Worm (Caenorhabditis elegans): ENCODE data around the gene C02F12.8.
A peak's percentile ranks its signal among the peaks of the same experiment; 100 is the strongest.

The C02F12.8 gene

DNA sequence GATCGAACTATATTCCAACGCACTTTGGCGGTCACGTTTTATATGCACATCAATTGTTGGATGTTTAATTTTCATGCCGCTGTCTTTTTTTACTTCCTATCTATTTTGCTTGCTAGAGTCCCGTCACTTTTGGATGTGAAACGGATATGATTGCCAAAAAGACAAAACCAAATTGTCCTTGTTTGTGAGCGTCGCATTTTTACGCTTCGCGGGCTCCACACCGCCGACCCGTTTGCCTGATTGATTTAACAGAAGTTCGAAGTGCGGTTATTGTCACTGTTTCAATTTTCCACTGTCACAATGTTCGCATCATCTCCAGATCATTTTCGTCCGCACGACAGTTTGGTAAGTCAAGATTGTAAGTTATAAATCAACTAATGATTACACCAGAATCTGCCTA is 21.8 kb upstream of the C02F12.8 start, which contains the start of gene C01C4.2:
C01C4.2 (plus strand) TSS at position 301 of the 400 bp plus-strand sequence.
- no peak for TF ChIP-seq sox-2 (GFP tag; IDR thresholded peaks at IDR 0.05)
- no peak for TF ChIP-seq ztf-16 (tag; optimal IDR thresholded peaks at IDR 0.05)
- no peak for TF ChIP-seq tbx-7 (tag; optimal IDR thresholded peaks at IDR 0.05)
- TF ChIP-seq lin-11 (tag; optimal IDR thresholded peaks at IDR 0.05): no peak
- TF ChIP-seq syd-9 (tag; optimal IDR thresholded peaks at IDR 0.05): no peak
- no peak for TF ChIP-seq ama-1 (optimal IDR thresholded peaks at IDR 0.05)
- no peak for TF ChIP-seq ceh-6 (GFP tag; optimal IDR thresholded peaks at IDR 0.05)
- no peak for TF ChIP-seq hlh-13 (GFP tag; optimal IDR thresholded peaks at IDR 0.05)
- no peak for TF ChIP-seq tbx-2 (tag; optimal IDR thresholded peaks at IDR 0.05)
- TF ChIP-seq ceh-48 (tag; optimal IDR thresholded peaks at IDR 0.05): no peak
- no peak for TF ChIP-seq npax-4 (tag; optimal IDR thresholded peaks at IDR 0.05)
- TF ChIP-seq hlh-30 (tag; optimal IDR thresholded peaks at IDR 0.05; ENCODE audit: insufficient read depth): no peak
- no peak for TF ChIP-seq sdc-2 (tag; optimal IDR thresholded peaks at IDR 0.05)
- no peak for TF ChIP-seq fax-1 (tag; optimal IDR thresholded peaks at IDR 0.05)
- TF ChIP-seq ceh-34 (tag; optimal IDR thresholded peaks at IDR 0.05): no peak
- TF ChIP-seq lim-6 (tag; optimal IDR thresholded peaks at IDR 0.05): no peak
- TF ChIP-seq pqm-1 (tag; optimal IDR thresholded peaks at IDR 0.05): no peak
- TF ChIP-seq hlh-6 (tag; optimal IDR thresholded peaks at IDR 0.05): no peak

DNA sequence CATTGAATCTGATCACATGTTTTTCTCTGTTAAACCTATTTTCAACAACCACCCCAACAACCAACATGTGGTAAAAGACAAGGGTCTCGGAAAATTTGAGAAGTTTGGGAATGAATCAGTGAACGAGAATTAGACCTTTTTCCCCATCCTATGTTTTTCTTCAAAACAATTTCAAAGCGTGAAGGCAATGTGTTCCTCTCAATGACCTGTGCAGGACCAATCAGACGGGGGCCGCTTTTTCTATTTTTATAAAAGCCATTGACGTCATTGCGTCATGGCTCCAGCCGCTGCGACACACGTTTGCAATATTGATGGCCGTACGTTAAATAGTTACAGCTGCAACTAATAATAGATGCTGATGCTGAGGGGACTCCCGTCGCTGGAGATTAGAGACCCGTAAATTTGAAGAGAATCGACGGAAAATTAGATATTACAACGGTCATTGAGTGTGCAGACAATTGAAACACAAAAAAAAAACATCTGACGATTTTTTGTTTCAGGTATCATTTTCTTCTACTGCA is 18.6 kb upstream of the C02F12.8 start:
- peak; percentile 56 for TF ChIP-seq hlh-8 (tag; optimal IDR thresholded peaks at IDR 0.05)
- no peak for TF ChIP-seq unc-86 (tag; optimal IDR thresholded peaks at IDR 0.05)
- TF ChIP-seq dve-1 (tag; optimal IDR thresholded peaks at IDR 0.05): no peak
- TF ChIP-seq fkh-6 (tag; optimal IDR thresholded peaks at IDR 0.05): no peak
- TF ChIP-seq gmeb-2 (tag; optimal IDR thresholded peaks at IDR 0.05): no peak
- no peak for TF ChIP-seq nhr-11 (tag; optimal IDR thresholded peaks at IDR 0.05)

DNA sequence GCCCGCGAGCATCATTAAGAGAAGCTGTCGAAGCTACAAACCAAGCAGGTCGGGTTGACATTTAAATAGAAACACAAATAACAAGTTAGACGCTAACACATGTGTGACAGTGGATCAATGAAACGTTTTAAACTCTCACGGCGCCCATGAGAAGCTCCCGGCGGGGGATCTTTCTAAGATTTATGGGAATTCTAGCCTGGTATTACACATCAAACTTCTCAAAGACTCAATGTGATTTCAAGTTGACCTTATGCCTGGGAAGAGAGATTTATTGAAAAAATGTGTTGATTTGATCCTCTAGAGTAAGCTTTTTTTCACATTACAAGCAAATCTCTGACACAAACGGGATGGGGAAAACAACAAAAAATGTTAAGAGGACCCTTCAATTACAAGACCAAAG is 16.7 kb upstream of the C02F12.8 start:
- TF ChIP-seq odd-2 (tag; optimal IDR thresholded peaks at IDR 0.05) (no peak), unc-55 (GFP tag; optimal IDR thresholded peaks at IDR 0.05) (no peak), ets-4 (tag; optimal IDR thresholded peaks at IDR 0.05) (no peak), hlh-13 (GFP tag; optimal IDR thresholded peaks at IDR 0.05) (no peak), hlh-30 (tag; optimal IDR thresholded peaks at IDR 0.05; ENCODE audit: insufficient read depth) (no peak), ceh-6 (GFP tag; optimal IDR thresholded peaks at IDR 0.05) (no peak), nhr-232 (tag; optimal IDR thresholded peaks at IDR 0.05) (no peak)

DNA sequence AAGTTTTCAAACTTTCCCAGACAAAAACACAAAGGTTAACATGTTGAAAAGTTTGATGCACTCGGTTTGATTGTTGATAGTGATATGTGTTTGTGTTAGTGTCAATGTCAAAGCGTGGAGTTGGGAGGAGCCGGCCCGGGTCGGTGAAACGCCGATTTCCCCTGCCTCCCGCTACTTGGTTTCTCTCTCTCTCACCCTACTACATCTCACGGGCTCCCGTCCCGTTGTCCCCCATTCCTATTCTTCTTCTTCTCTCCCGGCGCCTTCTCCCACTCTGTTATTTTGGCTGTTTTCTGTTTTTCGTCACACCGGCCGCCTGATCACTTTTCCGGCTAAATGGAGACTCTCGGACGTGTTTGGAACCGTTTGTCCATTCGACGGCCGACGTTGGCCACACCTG is 13.3 kb upstream of the C02F12.8 start:
- TF ChIP-seq pros-1 (tag; optimal IDR thresholded peaks at IDR 0.05): no peak
- no peak for TF ChIP-seq nfya-1 (tag; optimal IDR thresholded peaks at IDR 0.05)
- TF ChIP-seq T23F11.4 (GFP tag; optimal IDR thresholded peaks at IDR 0.05): no peak
- TF ChIP-seq ceh-14 (tag; optimal IDR thresholded peaks at IDR 0.05): no peak
- TF ChIP-seq tbx-2 (tag; optimal IDR thresholded peaks at IDR 0.05): no peak
- TF ChIP-seq ceh-6 (GFP tag; optimal IDR thresholded peaks at IDR 0.05): no peak
- no peak for TF ChIP-seq ceh-31 (tag; optimal IDR thresholded peaks at IDR 0.05)
- TF ChIP-seq ceh-45 (GFP tag; IDR thresholded peaks at IDR 0.05): no peak
- no peak for TF ChIP-seq unc-42 (tag; optimal IDR thresholded peaks at IDR 0.05)
- peak; percentile 14 for TF ChIP-seq hlh-6 (tag; optimal IDR thresholded peaks at IDR 0.05)
- peak; percentile 41 for TF ChIP-seq rnt-1 (tag; optimal IDR thresholded peaks at IDR 0.05)

DNA sequence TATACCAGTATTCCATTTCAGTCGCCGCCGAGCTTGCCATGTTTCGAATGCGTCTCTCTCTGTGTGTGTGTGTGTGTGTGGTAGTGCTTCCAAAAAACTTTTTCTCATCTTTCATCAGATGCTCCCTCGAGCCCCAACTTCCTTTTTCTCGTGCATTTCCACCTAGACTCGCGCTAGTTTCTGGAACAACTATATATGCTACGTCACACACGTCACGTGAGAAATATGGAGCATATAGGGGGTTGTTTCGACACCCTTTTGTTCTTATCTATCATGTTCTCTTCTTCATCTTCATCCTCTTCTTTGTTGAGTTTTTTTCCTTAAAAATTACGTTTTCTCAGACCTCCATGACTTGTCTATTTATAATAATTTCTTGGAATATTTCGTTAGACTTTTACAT is 12.3 kb upstream of the C02F12.8 start:
- TF ChIP-seq ama-1 (optimal IDR thresholded peaks at IDR 0.05) (no peak), hlh-15 (tag; optimal IDR thresholded peaks at IDR 0.05) (no peak), zip-5 (tag; optimal IDR thresholded peaks at IDR 0.05) (no peak), C38D4.7 (GFP tag; optimal IDR thresholded peaks at IDR 0.05) (no peak), pha-4 (tag; optimal IDR thresholded peaks at IDR 0.05) (no peak)

All from whole organism, late embryonic.